Fruit fly (Drosophila melanogaster) whole organism, wandering third instar larva: Measurements from ENCODE around the gene CG6661.

ENCODE experiments used
- Abd-B ChIP-seq: fragments of >200 bp; optimal IDR thresholded peaks from 2 replicates; lab custom pipeline; 2017; ENCODE audit warnings: missing biosample characterization, missing genetic modification characterization
- CG9705 ChIP-seq: fragments of 200-800 bp; sonication (Bioruptor generic); optimal IDR thresholded peaks from 2 replicates; lab custom pipeline; 2018; ENCODE audit warnings: missing biosample characterization, mild to moderate bottlenecking, missing genetic modification characterization
- CrebA ChIP-seq: fragments of 200-800 bp; sonication (Bioruptor generic); optimal IDR thresholded peaks from 2 replicates; lab custom pipeline; 2016; ENCODE audit warnings: missing biosample characterization, mild to moderate bottlenecking, missing genetic modification characterization, borderline replicate concordance
- Dfd ChIP-seq: fragments of >200 bp; optimal IDR thresholded peaks from 2 replicates; lab custom pipeline; 2017; ENCODE audit warnings: missing biosample characterization, missing genetic modification characterization
- Dif ChIP-seq: fragments of 200-275, 200-300 bp; sonication (Bioruptor generic); optimal IDR thresholded peaks from 2 replicates; lab custom pipeline; 2018; ENCODE audit warnings: missing biosample characterization, missing genetic modification characterization; ENCODE audit not compliant: partially characterized antibody
- GATAd ChIP-seq: sonication (Bioruptor generic); optimal IDR thresholded peaks from 2 replicates; lab custom pipeline; 2016; ENCODE audit warnings: missing biosample characterization, missing genetic modification characterization
- HLH106 ChIP-seq: fragments of 200-800 bp; optimal IDR thresholded peaks from 3 replicates; lab custom pipeline; 2019; ENCODE audit warnings: missing biosample characterization, mild to moderate bottlenecking, missing genetic modification characterization, moderate library complexity
- Hnf4 ChIP-seq: fragments of 200-800 bp; sonication (Bioruptor generic); optimal IDR thresholded peaks from 2 replicates; lab custom pipeline; 2016; ENCODE audit warnings: missing biosample characterization, mild to moderate bottlenecking, missing genetic modification characterization
- Hr78 ChIP-seq: fragments of >200 bp; optimal IDR thresholded peaks from 2 replicates; lab custom pipeline; 2017; ENCODE audit warnings: missing biosample characterization, missing genetic modification characterization
- Hr83 ChIP-seq: fragments of 200-300 bp; sonication (Bioruptor generic); optimal IDR thresholded peaks from 2 replicates; lab custom pipeline; 2016; ENCODE audit warnings: missing biosample characterization, mild to moderate bottlenecking, missing genetic modification characterization, moderate library complexity; ENCODE audit not compliant: poor library complexity, severe bottlenecking
- Jra ChIP-seq: sonication (Bioruptor generic); optimal IDR thresholded peaks from 2 replicates; lab custom pipeline; 2016; ENCODE audit warnings: missing biosample characterization, missing genetic modification characterization
- Mio ChIP-seq: sonication (Bioruptor generic); optimal IDR thresholded peaks from 2 replicates; lab custom pipeline; 2016; ENCODE audit warnings: missing biosample characterization, missing genetic modification characterization
- Myc ChIP-seq: fragments of >200 bp; optimal IDR thresholded peaks from 2 replicates; lab custom pipeline; 2017
- N ChIP-seq: fragments of >200 bp; optimal IDR thresholded peaks from 2 replicates; lab custom pipeline; 2018; ENCODE audit warnings: missing biosample characterization, missing external identifiers, missing genetic modification characterization
- OdsH ChIP-seq: fragments of 200-800 bp; sonication (Bioruptor generic); optimal IDR thresholded peaks from 2 replicates; lab custom pipeline; 2016; ENCODE audit warnings: missing biosample characterization, mild to moderate bottlenecking, missing genetic modification characterization
- Rel ChIP-seq, 2 experiments: fragments of 200-800 bp; sonication (Bioruptor generic) in 1 of 2; optimal IDR thresholded peaks; 2 replicates in 1 of 2; 3 replicates in 1 of 2; lab custom pipeline; 2016 to 2019; ENCODE audit warnings: mild to moderate bottlenecking in 2 of 2, missing biosample characterization in 2 of 2, missing genetic modification characterization in 2 of 2, moderate library complexity in 1 of 2
- br ChIP-seq: fragments of 200-800 bp; sonication (Bioruptor generic); optimal IDR thresholded peaks from 2 replicates; lab custom pipeline; 2016; ENCODE audit warnings: missing biosample characterization, missing genetic modification characterization
- brk ChIP-seq: fragments of 200-800 bp; sonication (Bioruptor generic); optimal IDR thresholded peaks from 2 replicates; lab custom pipeline; 2016; ENCODE audit warnings: missing biosample characterization, mild to moderate bottlenecking, missing genetic modification characterization
- dmrt93B ChIP-seq: fragments of 200-800 bp; sonication (Bioruptor generic); optimal IDR thresholded peaks from 2 replicates; lab custom pipeline; 2018; ENCODE audit warnings: missing biosample characterization, mild to moderate bottlenecking, missing genetic modification characterization
- dsf ChIP-seq: sonication (Bioruptor generic); optimal IDR thresholded peaks from 2 replicates; lab custom pipeline; 2016; ENCODE audit warnings: missing biosample characterization, missing genetic modification characterization, borderline replicate concordance
- foxo ChIP-seq, 2 experiments: fragments of 200-800 bp; sonication (Bioruptor generic); optimal IDR thresholded peaks; 2 replicates in 1 of 2; 3 replicates in 1 of 2; lab custom pipeline; 2016 to 2017; ENCODE audit warnings: missing biosample characterization in 2 of 2, missing genetic modification characterization in 2 of 2
- fru ChIP-seq: fragments of 200-800 bp; sonication (Bioruptor generic); optimal IDR thresholded peaks from 3 replicates; lab custom pipeline; 2016; ENCODE audit warnings: missing biosample characterization, mild to moderate bottlenecking, missing genetic modification characterization
- h ChIP-seq: fragments of 200-800 bp; sonication (Bioruptor generic); optimal IDR thresholded peaks from 3 replicates; lab custom pipeline; 2016; ENCODE audit warnings: missing biosample characterization, mild to moderate bottlenecking, missing genetic modification characterization
- jim ChIP-seq: fragments of 175-275, 200-325 bp; sonication (Bioruptor generic); optimal IDR thresholded peaks from 2 replicates; lab custom pipeline; 2016; ENCODE audit warnings: missing biosample characterization, mild to moderate bottlenecking, missing genetic modification characterization
- lola ChIP-seq: fragments of >200 bp; optimal IDR thresholded peaks from 2 replicates; lab custom pipeline; 2017; ENCODE audit warnings: missing biosample characterization, missing genetic modification characterization
- pan ChIP-seq: fragments of >200 bp; optimal IDR thresholded peaks from 2 replicates; lab custom pipeline; 2017
- psq ChIP-seq: fragments of 200-800 bp; sonication (Bioruptor generic); optimal IDR thresholded peaks from 3 replicates; lab custom pipeline; 2017; ENCODE audit warnings: missing biosample characterization, mild to moderate bottlenecking, missing genetic modification characterization, moderate library complexity
- sage ChIP-seq: fragments of 200-800 bp; sonication (Bioruptor generic); optimal IDR thresholded peaks from 2 replicates; lab custom pipeline; 2016; ENCODE audit warnings: missing biosample characterization, mild to moderate bottlenecking, missing genetic modification characterization
- sv ChIP-seq: fragments of 200-800 bp; sonication (Bioruptor generic); optimal IDR thresholded peaks from 3 replicates; lab custom pipeline; 2016; ENCODE audit warnings: missing biosample characterization, missing genetic modification characterization
- tai ChIP-seq: sonication (Bioruptor generic); optimal IDR thresholded peaks from 2 replicates; lab custom pipeline; 2016; ENCODE audit warnings: missing biosample characterization, missing genetic modification characterization
- usp ChIP-seq: fragments of >200 bp; optimal IDR thresholded peaks from 2 replicates; lab custom pipeline; 2017; ENCODE audit warnings: missing biosample characterization, missing genetic modification characterization
- woc ChIP-seq: sonication (Bioruptor generic); optimal IDR thresholded peaks from 2 replicates; lab custom pipeline; 2016; ENCODE audit warnings: missing biosample characterization, mild to moderate bottlenecking, missing genetic modification characterization

CG6661 gene

DNA sequence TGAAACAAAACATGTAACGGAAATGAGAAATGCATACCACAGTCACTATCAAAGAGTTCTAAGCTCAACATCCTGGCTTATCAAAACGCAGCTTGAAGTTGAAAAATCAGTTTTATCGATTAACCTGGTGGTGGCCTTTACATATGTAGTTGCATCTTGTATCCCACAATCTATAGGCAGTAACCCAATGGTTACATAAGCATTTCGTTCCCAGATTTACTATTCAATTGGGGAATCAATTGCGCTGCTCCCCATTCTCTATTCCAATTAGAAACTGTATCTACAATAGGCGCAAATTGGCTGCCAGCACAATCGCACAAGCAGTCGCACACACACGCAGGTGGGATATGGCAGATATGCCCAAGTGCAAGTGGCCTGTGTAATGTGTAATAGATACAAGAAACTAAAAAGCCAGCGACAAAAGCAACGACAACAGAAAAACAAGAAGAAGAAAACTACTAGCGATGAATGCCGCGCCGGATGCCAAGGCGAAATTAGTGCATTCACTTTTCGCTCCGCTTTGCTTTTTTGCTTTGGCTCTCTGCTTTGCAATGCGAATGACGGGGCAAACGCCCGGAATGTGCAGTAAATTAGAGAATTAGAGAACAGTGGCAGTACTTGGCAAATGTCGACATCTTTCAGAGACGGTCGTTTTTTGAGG is 28.8 kb upstream of the CG6661 start:
- TF ChIP-seq GATAd (GFP tag; lab: Kevin White, UChicago) (no peak), Dfd (no peak), OdsH (GFP tag; lab: Kevin White, UChicago) (no peak), CrebA (no peak), lola (GFP tag; lab: Kevin White, UChicago) (no peak), Mio (GFP tag; lab: Kevin White, UChicago) (no peak), pan (no peak)
- TF ChIP-seq, all 38 proteins: peak for 0

DNA sequence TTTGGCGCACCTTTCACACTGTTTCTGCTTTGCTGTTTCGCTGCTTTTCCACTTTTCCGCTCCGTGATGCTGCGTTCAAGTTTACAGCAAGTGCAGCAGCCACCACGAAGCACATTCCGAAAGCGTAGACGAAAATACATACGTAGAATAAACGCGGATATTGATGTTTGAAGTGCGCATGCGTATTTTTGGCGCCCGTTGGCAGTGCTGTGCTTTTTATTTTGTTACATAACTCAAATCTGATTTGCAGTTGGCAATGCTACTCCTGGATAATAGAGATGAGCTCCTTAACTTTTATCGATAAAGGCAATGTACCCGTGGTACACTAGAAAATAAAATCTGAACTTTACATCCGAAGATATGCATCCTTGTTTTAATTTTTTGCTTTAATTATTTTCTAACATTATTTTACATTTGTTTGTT is 27.9 kb upstream of the CG6661 start:
- no peak for TF ChIP-seq usp (GFP tag; lab: Kevin White, UChicago)
- peak; percentile 85 for TF ChIP-seq psq
- TF ChIP-seq, all 38 proteins: peak for 1

DNA sequence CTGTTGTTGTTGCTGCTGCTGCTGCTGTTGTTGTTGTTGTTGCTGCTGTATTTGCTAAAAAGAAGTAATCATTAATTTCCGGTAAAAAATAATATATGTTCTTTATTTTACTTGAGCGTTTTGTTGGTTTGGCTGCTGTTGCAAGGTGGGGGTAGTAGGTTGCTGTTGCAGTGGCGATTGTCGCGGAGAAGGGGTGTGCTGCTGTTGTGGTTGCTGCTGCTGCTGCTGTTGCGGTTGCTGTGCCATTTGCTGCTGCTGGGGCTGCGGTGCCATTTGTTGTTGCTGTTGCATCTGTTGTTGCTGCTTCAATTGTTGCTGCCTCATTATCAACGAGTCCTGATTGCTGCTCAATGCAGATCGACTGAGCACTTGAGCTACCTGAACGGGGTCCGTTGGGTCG is 8.8 kb upstream of the CG6661 start:
- TF ChIP-seq pan (no peak), Dfd (peak; percentile 93)
- TF ChIP-seq, all 38 proteins: peak for 1

DNA sequence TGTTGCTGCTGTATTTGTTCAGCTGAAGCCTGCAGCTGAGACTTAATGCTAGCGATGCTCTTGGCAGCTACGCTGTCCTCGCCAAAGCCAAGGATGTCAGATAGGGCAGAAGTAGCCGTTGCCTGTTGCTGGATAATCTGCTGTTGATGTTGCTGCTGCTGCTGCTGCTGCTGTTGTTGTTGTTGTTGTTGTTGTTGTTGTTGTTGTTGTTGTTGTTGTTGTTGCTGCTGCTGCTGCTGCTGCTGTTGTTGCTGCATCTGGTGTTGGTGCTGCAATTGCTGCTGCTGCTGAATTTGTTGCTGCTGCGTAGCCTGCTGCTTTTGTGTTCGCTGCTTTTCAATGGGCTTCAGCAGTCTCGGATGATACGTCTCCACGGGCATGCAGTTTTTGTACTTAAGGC is 7.0 kb upstream of the CG6661 start:
- TF ChIP-seq Dfd (peak; percentile 88), Mio (GFP tag; lab: Kevin White, UChicago) (no peak)
- TF ChIP-seq, all 38 proteins: peak for 1

DNA sequence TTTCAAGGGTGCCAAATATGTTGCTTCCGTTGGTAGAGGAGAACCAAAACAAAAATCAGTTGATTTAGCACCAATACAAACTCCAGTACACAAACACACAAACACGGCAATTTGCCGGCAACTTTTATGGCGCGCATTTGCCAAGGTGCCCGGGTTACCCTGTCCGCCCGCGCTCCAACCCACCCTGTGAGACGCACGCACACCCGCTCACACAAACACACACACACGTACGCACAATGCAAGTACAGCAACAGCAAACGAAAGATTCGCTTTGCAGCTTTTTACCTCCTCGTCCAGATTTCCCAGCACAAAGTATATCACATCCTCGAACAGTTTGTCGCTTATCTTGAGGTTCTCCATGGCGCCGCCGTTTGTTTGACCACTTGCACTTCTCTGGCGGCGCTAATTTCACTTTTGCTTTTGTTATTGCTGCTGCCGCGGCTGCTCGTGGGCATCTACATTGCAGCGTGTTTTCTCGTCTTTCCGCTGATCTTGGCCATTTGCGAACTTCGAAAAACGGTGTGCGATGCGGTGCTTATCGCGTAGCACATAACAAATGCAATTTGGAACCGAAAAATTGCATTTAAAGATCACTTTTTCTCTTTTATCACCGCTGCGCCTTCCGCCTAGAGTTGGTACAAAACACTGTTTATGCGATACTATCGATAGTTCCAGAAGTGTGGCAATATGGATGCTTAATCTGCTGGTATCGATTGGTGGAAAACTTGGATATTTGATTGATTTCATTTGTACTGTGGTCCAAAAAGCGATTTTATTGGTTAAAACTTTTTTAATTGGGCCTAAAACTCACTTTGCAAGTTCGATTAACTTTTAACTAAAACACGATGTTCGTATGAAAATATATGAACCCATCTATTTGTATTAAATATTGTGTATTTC is 5.8 kb upstream of the CG6661 start, which contains the start of gene Ptip:
Gene Ptip (minus strand): TSS at position 637 of the 900 bp plus-strand sequence.
- TF ChIP-seq foxo (GFP tag; optimal IDR thresholded peaks at IDR 0.05; lab: Kevin White, UChicago) (peak in 1 of 2 experiments; percentile 1), fru (GFP tag; lab: Kevin White, UChicago) (no peak), N (GFP tag; lab: Kevin White, UChicago) (peak; percentile 58), CG9705 (GFP tag; lab: Kevin White, UChicago) (no peak), Hr78 (GFP tag; lab: Kevin White, UChicago) (no peak), psq (peak; percentile 3), Myc (lab: Kevin White, UChicago) (no peak), brk (GFP tag; lab: Kevin White, UChicago) (no peak), Dfd (peak; percentile 11), h (GFP tag; lab: Kevin White, UChicago) (peak; percentile 19), woc (GFP tag; lab: Kevin White, UChicago) (peak; percentile 72), Mio (GFP tag; lab: Kevin White, UChicago) (no peak), Dif (no peak), Hr83 (GFP tag; lab: Kevin White, UChicago) (peak; percentile 83), HLH106 (peak; percentile 5), OdsH (GFP tag; lab: Kevin White, UChicago) (peak; percentile 7), Jra (GFP tag; lab: Kevin White, UChicago) (no peak), dmrt93B (GFP tag; lab: Kevin White, UChicago) (no peak), sage (GFP tag; lab: Kevin White, UChicago) (peak; percentile 26), Rel (GFP tag; optimal IDR thresholded peaks at IDR 0.05; lab: Kevin White, UChicago) (no peak), Rel (tag; optimal IDR thresholded peaks at IDR 0.05; lab: Kevin White, UChicago) (peak; percentile 40)

DNA sequence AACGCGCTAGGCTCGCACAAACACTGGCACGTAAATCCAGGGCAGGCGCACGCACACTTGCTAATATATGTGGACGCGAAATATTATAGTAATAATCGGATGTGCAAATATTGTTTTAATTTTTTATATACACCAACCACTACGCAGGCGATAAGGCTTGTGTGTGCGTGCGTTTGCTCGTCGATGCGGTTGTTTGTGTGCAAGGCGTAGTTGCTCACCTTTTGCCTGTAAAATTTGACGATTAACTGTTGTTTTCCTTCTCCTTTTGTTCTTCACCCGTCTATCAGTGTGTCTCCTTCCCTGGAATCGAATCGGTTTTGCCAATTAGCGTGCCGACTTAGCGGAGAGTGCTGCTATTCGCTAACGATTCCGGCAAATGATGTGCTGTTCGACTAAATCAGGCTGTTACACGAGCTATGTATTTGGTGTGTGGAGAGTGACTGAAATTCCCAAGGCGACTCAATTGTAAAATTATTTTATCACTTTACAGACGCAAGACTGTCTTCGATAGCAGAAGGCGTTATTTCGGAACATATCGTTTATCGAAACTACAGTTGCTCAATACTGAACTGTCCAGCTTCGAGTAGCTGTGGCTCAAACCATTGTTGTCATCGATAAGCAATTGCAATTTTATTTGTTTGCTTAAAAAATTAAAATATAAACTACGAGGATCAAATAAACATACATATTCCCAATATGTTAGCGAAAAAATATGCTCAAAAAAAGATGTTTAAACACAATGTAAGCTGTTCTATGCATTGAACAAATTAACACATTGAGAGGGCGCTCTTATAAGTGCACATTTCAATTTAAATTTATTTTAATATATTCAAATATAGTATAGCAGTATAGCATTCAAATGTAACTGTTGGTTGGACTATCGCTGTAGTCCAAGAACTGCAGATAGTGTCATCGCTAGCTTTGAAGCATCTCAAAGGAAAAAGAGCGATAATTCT is 3.1 kb upstream of the CG6661 start, which contains the start of the genes CG6650 and endos:
Gene CG6650 (plus strand): TSS at position 280 of the 956 bp plus-strand sequence.
Gene endos (minus strand): TSS at position 536 of the 956 bp plus-strand sequence.
- TF ChIP-seq Rel (GFP tag; optimal IDR thresholded peaks at IDR 0.05; lab: Kevin White, UChicago) (peak; percentile 26), Rel (tag; optimal IDR thresholded peaks at IDR 0.05; lab: Kevin White, UChicago) (peak; percentile 60), Dif (no peak), h (GFP tag; lab: Kevin White, UChicago) (peak; percentile 74), pan (no peak), woc (GFP tag; lab: Kevin White, UChicago) (peak; percentile 38), Mio (GFP tag; lab: Kevin White, UChicago) (no peak), jim (GFP tag; lab: Kevin White, UChicago) (no peak), Abd-B (GFP tag; lab: Kevin White, UChicago) (no peak), CrebA (no peak), fru (GFP tag; lab: Kevin White, UChicago) (peak; percentile 63), lola (GFP tag; lab: Kevin White, UChicago) (no peak), tai (no peak), Hnf4 (GFP tag; lab: Kevin White, UChicago) (peak; percentile 41), sv (GFP tag; lab: Kevin White, UChicago) (no peak), Myc (lab: Kevin White, UChicago) (peak; percentile 28), OdsH (GFP tag; lab: Kevin White, UChicago) (peak; percentile 43), brk (GFP tag; lab: Kevin White, UChicago) (peak; percentile 38), Hr83 (GFP tag; lab: Kevin White, UChicago) (peak; percentile 85), br (GFP tag; lab: Kevin White, UChicago) (peak; percentile 58), psq (peak; percentile 69), CG9705 (GFP tag; lab: Kevin White, UChicago) (peak; percentile 68), dsf (GFP tag; lab: Kevin White, UChicago) (peak; percentile 4), Jra (GFP tag; lab: Kevin White, UChicago) (peak; percentile 37)
